Fruit fly (Drosophila melanogaster): ENCODE measurements around the gene Pbp95.

Pbp95 gene

dm6 chr3R:7973906-7974305 lies 39.7 kb upstream of the Pbp95 start:
- peak; percentile 62; the same call in 1 of the 2 replicates for TF ChIP-seq CG32121 (GFP tag; IDR thresholded peaks at IDR 0.05)
- peak; percentile 57 for TF ChIP-seq Ets98B (GFP tag; IDR thresholded peaks at IDR 0.05)
- TF ChIP-seq CG4496 (GFP tag; IDR thresholded peaks at IDR 0.05): peak; percentile 73; the same call in 2 of the 3 replicates

DNA sequence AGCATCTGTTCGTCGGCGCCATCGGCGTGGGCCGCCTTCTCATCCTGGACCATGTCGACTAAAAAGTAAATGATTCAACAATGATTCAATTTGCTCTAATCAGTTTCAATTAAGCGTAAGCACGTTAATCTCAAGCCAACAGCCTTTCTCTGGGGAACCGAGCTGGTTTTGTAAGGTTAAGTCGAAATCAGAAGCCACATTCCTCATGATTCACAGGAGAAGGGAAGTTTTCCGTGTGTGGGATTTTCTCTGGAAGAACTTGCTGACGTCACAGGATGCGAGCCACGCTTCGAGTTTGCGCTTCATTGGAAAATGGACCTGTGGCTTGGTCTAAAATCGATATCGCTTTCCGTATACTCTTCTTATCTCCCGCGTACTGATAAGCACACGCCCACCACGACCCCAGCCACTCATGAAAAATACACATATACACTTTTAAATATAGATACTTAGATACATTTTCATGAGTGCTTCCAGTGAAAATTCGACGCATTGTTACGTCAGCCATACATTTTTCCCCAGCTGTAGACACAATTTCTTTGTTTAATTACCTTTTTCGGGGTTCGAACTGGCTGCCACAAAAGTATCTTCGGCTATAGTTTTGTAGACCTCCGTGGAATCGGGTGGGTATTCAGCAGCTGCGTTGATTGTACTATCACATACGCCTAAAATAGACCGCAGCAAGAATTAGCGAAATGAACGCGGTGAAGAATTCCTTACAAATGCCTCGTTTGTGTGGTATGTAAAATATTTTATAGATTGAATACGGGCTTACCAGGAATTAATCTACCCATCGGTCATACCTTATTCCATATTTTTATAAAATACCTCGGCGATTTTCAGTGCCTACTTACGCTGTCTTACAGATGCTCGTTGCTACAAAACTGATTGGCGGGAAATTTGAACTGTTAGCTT lies 36.3 kb upstream of the Pbp95 start:
- no peak for TF ChIP-seq gl (tag; optimal IDR thresholded peaks at IDR 0.05)
- TF ChIP-seq rn (GFP tag; IDR thresholded peaks at IDR 0.05): no peak
- no peak for TF ChIP-seq EcR (GFP tag; optimal IDR thresholded peaks at IDR 0.05)
- no peak for TF ChIP-seq Ets98B (GFP tag; IDR thresholded peaks at IDR 0.05)
- 0 out of 3 replicates have a peak, but pooled peaks have one; percentile 31 for TF ChIP-seq CG4496 (GFP tag; IDR thresholded peaks at IDR 0.05)
- no peak for TF ChIP-seq Pif1B (GFP tag; optimal IDR thresholded peaks at IDR 0.05)
- no peak for TF ChIP-seq CG9948 (tag; optimal IDR thresholded peaks at IDR 0.05)
- TF ChIP-seq CG14655 (GFP tag; optimal IDR thresholded peaks at IDR 0.05): no peak
- no peak for TF ChIP-seq Pif1A (GFP tag; optimal IDR thresholded peaks at IDR 0.05)
- no peak for TF ChIP-seq CG13204 (GFP tag; optimal IDR thresholded peaks at IDR 0.05)
- TF ChIP-seq Snoo (tag; optimal IDR thresholded peaks at IDR 0.05): no peak
- TF ChIP-seq CG8301 (tag; optimal IDR thresholded peaks at IDR 0.05): no peak
- TF ChIP-seq CG8159 (tag; optimal IDR thresholded peaks at IDR 0.05): peak; percentile 16
- peak; percentile 8 for TF ChIP-seq CG34367 (tag; optimal IDR thresholded peaks at IDR 0.05)
- TF ChIP-seq fd96Ca (GFP tag; IDR thresholded peaks at IDR 0.05): no peak

dm6 chr3R:7978379-7979009 lies 35.1 kb upstream of the Pbp95 start, which contains the start of the genes CD98hc and Os-C:
TSS of gene CD98hc (minus strand) at chr3R:7978428.
TSS of gene Os-C (plus strand) at chr3R:7978959.
- TF ChIP-seq CG9948 (tag; optimal IDR thresholded peaks at IDR 0.05) (no peak), CG12605 (GFP tag; IDR thresholded peaks at IDR 0.05) (0 out of 2 replicates have a peak, but pooled peaks have one; percentile 17)

dm6 chr3R:7980222-7980621 lies 33.4 kb upstream of the Pbp95 start, which contains the start of gene Sfp84E:
TSS of gene Sfp84E (minus strand) at chr3R:7980322.
- no peak for TF ChIP-seq D1 (tag; optimal IDR thresholded peaks at IDR 0.05)
- no peak for TF ChIP-seq CG8301 (tag; optimal IDR thresholded peaks at IDR 0.05)
- no peak for TF ChIP-seq CG13204 (GFP tag; optimal IDR thresholded peaks at IDR 0.05)
- TF ChIP-seq rn (GFP tag; IDR thresholded peaks at IDR 0.05): no peak
- TF ChIP-seq CG15710 (tag; optimal IDR thresholded peaks at IDR 0.05): no peak
- no peak for TF ChIP-seq gl (tag; optimal IDR thresholded peaks at IDR 0.05)
- TF ChIP-seq Ets98B (GFP tag; IDR thresholded peaks at IDR 0.05): no peak
- no peak for TF ChIP-seq CG17806 (tag; optimal IDR thresholded peaks at IDR 0.05)
- TF ChIP-seq CG8159 (tag; optimal IDR thresholded peaks at IDR 0.05): no peak
- no peak for TF ChIP-seq Snoo (tag; optimal IDR thresholded peaks at IDR 0.05)
- TF ChIP-seq fd96Ca (GFP tag; IDR thresholded peaks at IDR 0.05): no peak
- TF ChIP-seq Pif1B (GFP tag; optimal IDR thresholded peaks at IDR 0.05): no peak
- no peak for TF ChIP-seq CG12605 (GFP tag; IDR thresholded peaks at IDR 0.05)
- TF ChIP-seq CG9948 (tag; optimal IDR thresholded peaks at IDR 0.05): no peak
- no peak for TF ChIP-seq CG34367 (tag; optimal IDR thresholded peaks at IDR 0.05)
- TF ChIP-seq CG14655 (GFP tag; optimal IDR thresholded peaks at IDR 0.05): no peak
- no peak for TF ChIP-seq CG32121 (GFP tag; IDR thresholded peaks at IDR 0.05)
- no peak for TF ChIP-seq CG10348 (GFP tag; IDR thresholded peaks at IDR 0.05)

dm6 chr3R:7981396-7981795 lies 32.2 kb upstream of the Pbp95 start:
- no peak for TF ChIP-seq CG10348 (GFP tag; IDR thresholded peaks at IDR 0.05)
- TF ChIP-seq CG14655 (GFP tag; optimal IDR thresholded peaks at IDR 0.05): no peak
- TF ChIP-seq CG12605 (GFP tag; IDR thresholded peaks at IDR 0.05): no peak
- no peak for TF ChIP-seq gl (tag; optimal IDR thresholded peaks at IDR 0.05)
- peak; percentile 83 for TF ChIP-seq D1 (tag; optimal IDR thresholded peaks at IDR 0.05)
- TF ChIP-seq CG8159 (tag; optimal IDR thresholded peaks at IDR 0.05): no peak
- TF ChIP-seq CG17806 (tag; optimal IDR thresholded peaks at IDR 0.05): no peak

- TF ChIP-seq CG14655 (GFP tag; optimal IDR thresholded peaks at IDR 0.05): no peak
- no peak for TF ChIP-seq CG32121 (GFP tag; IDR thresholded peaks at IDR 0.05)
- TF ChIP-seq CG15710 (tag; optimal IDR thresholded peaks at IDR 0.05): no peak
- TF ChIP-seq Ets98B (GFP tag; IDR thresholded peaks at IDR 0.05): no peak
- TF ChIP-seq gl (tag; optimal IDR thresholded peaks at IDR 0.05): no peak
- no peak for TF ChIP-seq CG8301 (tag; optimal IDR thresholded peaks at IDR 0.05)
- TF ChIP-seq Pif1B (GFP tag; optimal IDR thresholded peaks at IDR 0.05): no peak
- no peak for TF ChIP-seq CG13204 (GFP tag; optimal IDR thresholded peaks at IDR 0.05)
- TF ChIP-seq CG8159 (tag; optimal IDR thresholded peaks at IDR 0.05): no peak
- TF ChIP-seq CG12605 (GFP tag; IDR thresholded peaks at IDR 0.05): no peak
- no peak for TF ChIP-seq CG10348 (GFP tag; IDR thresholded peaks at IDR 0.05)
- TF ChIP-seq EcR (GFP tag; optimal IDR thresholded peaks at IDR 0.05): no peak
- no peak for TF ChIP-seq rn (GFP tag; IDR thresholded peaks at IDR 0.05)
- no peak for TF ChIP-seq CG9948 (tag; optimal IDR thresholded peaks at IDR 0.05)
- TF ChIP-seq CG17806 (tag; optimal IDR thresholded peaks at IDR 0.05): no peak
- no peak for TF ChIP-seq fd96Ca (GFP tag; IDR thresholded peaks at IDR 0.05)
- TF ChIP-seq Snoo (tag; optimal IDR thresholded peaks at IDR 0.05): no peak
Measured at dm6 chr3R:7990257-7990656, 23.3 kb upstream of the Pbp95 start.

Measured in whole organism, pupa.